Worm (Caenorhabditis elegans) whole organism, L4 larva: ENCODE results near the gene F07H5.13.
A peak's percentile ranks its signal among the peaks of the same experiment; 100 is the strongest.

Experiments used
- F10B5.3 ChIP-seq: sonication (generic microtip); optimal IDR thresholded peaks from 2 replicates; lab custom pipeline; 2016; ENCODE audit warnings: mild to moderate bottlenecking, missing genetic modification characterization, missing compliant biosample characterization
- F26F4.8 ChIP-seq: fragments of 200-800 bp; sonication (Bioruptor generic); conservative IDR thresholded peaks from 2 replicates; pipeline ENCODE4 v1.3.6; 2022; ENCODE audit warnings: missing genetic modification characterization, missing compliant biosample characterization
- T20F7.1 ChIP-seq: fragments of 200-800 bp; sonication (Bioruptor generic); optimal IDR thresholded peaks from 2 replicates; lab custom pipeline; 2018; ENCODE audit warnings: mild to moderate bottlenecking, missing genetic modification characterization, missing compliant biosample characterization
- Y48G9A.11 ChIP-seq: fragments of 200-800 bp; sonication (Bioruptor generic); IDR thresholded peaks from 2 replicates; pipeline ENCODE4 v1.3.6; 2022; ENCODE audit warnings: missing genetic modification reagents, missing genetic modification characterization, missing compliant biosample characterization
- ZK337.2 ChIP-seq: fragments of 200-800 bp; sonication (Bioruptor generic); IDR thresholded peaks from 2 replicates; pipeline ENCODE4 v1.3.6; 2022; ENCODE audit warnings: missing genetic modification reagents, missing genetic modification characterization, missing compliant biosample characterization
- aha-1 ChIP-seq: fragments of 150-350 bp; peaks from one replicate; lab custom pipeline; 2014; ENCODE audit warnings: missing biosample characterization, missing genetic modification characterization
- aly-2 ChIP-seq: sonication (generic microtip); optimal IDR thresholded peaks from 2 replicates; lab custom pipeline; 2018; ENCODE audit warnings: missing biosample characterization, missing genetic modification characterization
- ceh-44 ChIP-seq: fragments of 200-800 bp; sonication (Bioruptor generic); IDR thresholded peaks from 2 replicates; pipeline ENCODE4 v1.3.6; 2022; ENCODE audit warnings: missing genetic modification reagents, missing genetic modification characterization, missing compliant biosample characterization
- daf-12 ChIP-seq: fragments of 150-350 bp; optimal IDR thresholded peaks from 2 replicates; lab custom pipeline; 2014; ENCODE audit warnings: missing biosample characterization, missing genetic modification reagents, missing genetic modification characterization
- daf-16 ChIP-seq, 3 experiments: sonication (generic microtip); optimal IDR thresholded peaks; 2 replicates each; lab custom pipeline; 2016 to 2017; ENCODE audit warnings: missing genetic modification characterization in 3 of 3, missing genetic modification reagents in 3 of 3, mild to moderate bottlenecking in 2 of 3, missing compliant biosample characterization in 2 of 3, missing biosample characterization in 1 of 3, moderate library complexity in 1 of 3
- daf-8 ChIP-seq: fragments of 200-800 bp; sonication (Bioruptor generic); IDR thresholded peaks from 2 replicates; pipeline ENCODE4 v1.3.6; 2022; ENCODE audit warnings: missing genetic modification characterization, missing compliant biosample characterization
- dmd-6 ChIP-seq: fragments of 200-800 bp; sonication (Bioruptor generic); IDR thresholded peaks from 2 replicates; pipeline ENCODE4 v1.3.6; 2022; ENCODE audit warnings: missing genetic modification reagents, missing genetic modification characterization, missing compliant biosample characterization
- dpl-1 ChIP-seq: fragments of 150-350 bp; optimal IDR thresholded peaks from 2 replicates; lab custom pipeline; 2014; ENCODE audit warnings: missing biosample characterization, missing genetic modification reagents, missing genetic modification characterization
- dve-1 ChIP-seq: sonication (generic microtip); optimal IDR thresholded peaks from 2 replicates; lab custom pipeline; 2017; ENCODE audit warnings: antibody characterized with exemption, mild to moderate bottlenecking, missing genetic modification characterization, missing compliant biosample characterization; ENCODE audit not compliant: insufficient read depth
- fos-1 ChIP-seq: fragments of 150-350 bp; optimal IDR thresholded peaks from 2 replicates; lab custom pipeline; 2014; ENCODE audit warnings: missing biosample characterization, missing genetic modification characterization
- hif-1 ChIP-seq, 2 experiments: sonication (generic microtip); optimal IDR thresholded peaks; 2 replicates each; lab custom pipeline; 2016 to 2017; ENCODE audit warnings: missing compliant biosample characterization in 2 of 2, missing genetic modification characterization in 2 of 2, missing genetic modification reagents in 2 of 2, missing genotype in 2 of 2, mild to moderate bottlenecking in 1 of 2
- hmg-1.1 ChIP-seq: fragments of 200-800 bp; sonication (Bioruptor generic); IDR thresholded peaks from 2 replicates; pipeline ENCODE4 v1.3.6; 2022; ENCODE audit warnings: missing genetic modification reagents, missing genetic modification characterization, missing compliant biosample characterization
- lin-13 ChIP-seq: fragments of 150-350 bp; optimal IDR thresholded peaks from 2 replicates; lab custom pipeline; 2014; ENCODE audit warnings: missing biosample characterization, missing genetic modification reagents, missing genetic modification characterization
- lin-39 ChIP-seq: fragments of 150-350 bp; optimal IDR thresholded peaks from 2 replicates; lab custom pipeline; 2014; ENCODE audit warnings: missing biosample characterization, missing genetic modification reagents, missing genetic modification characterization
- lsy-2 ChIP-seq, 2 experiments: fragments of 150-350 bp in 1 of 2; sonication (generic microtip) in 1 of 2; optimal IDR thresholded peaks; 2 replicates each; lab custom pipeline; 2014 to 2017; ENCODE audit warnings: missing biosample characterization in 2 of 2, missing genetic modification characterization in 2 of 2
- mep-1 ChIP-seq: fragments of 150-350 bp; sonication (generic microtip); optimal IDR thresholded peaks from 3 replicates; lab custom pipeline; 2014; ENCODE audit warnings: missing biosample characterization, missing genetic modification characterization
- mes-2 ChIP-seq: sonication (generic microtip); optimal IDR thresholded peaks from 2 replicates; lab custom pipeline; 2016; ENCODE audit warnings: missing genotype, mild to moderate bottlenecking, missing genetic modification characterization, missing compliant biosample characterization; ENCODE audit not compliant: poor library complexity, severe bottlenecking
- mxl-2 ChIP-seq: fragments of 200-800 bp; sonication (Bioruptor generic); conservative IDR thresholded peaks from 2 replicates; pipeline ENCODE4 v1.3.6; 2022; ENCODE audit warnings: missing genetic modification reagents, missing genetic modification characterization, missing compliant biosample characterization
- nhr-11 ChIP-seq: fragments of 150-350 bp; optimal IDR thresholded peaks from 2 replicates; lab custom pipeline; 2014; ENCODE audit warnings: missing biosample characterization, missing genetic modification characterization
- nhr-111 ChIP-seq: fragments of 200-800 bp; sonication (Bioruptor generic); optimal IDR thresholded peaks from 2 replicates; lab custom pipeline; 2018; ENCODE audit warnings: mild to moderate bottlenecking, missing genetic modification characterization, missing compliant biosample characterization
- nhr-28 ChIP-seq: fragments of 150-350 bp; optimal IDR thresholded peaks from 2 replicates; lab custom pipeline; 2014; ENCODE audit warnings: missing biosample characterization, missing genetic modification characterization
- nhr-6 ChIP-seq: fragments of 150-350 bp; optimal IDR thresholded peaks from 2 replicates; lab custom pipeline; 2014; ENCODE audit warnings: missing biosample characterization, missing genetic modification characterization
- pha-4 ChIP-seq, 2 experiments: fragments of 150-350 bp in 1 of 2; fragments of 200-800 bp in 1 of 2; sonication (Bioruptor generic) in 1 of 2; IDR thresholded peaks in 1 of 2; optimal IDR thresholded peaks in 1 of 2; 2 replicates each; pipeline versions ENCODE4 v1.3.6 to Lab custom; 2014 to 2022; ENCODE audit warnings: missing genetic modification characterization in 2 of 2, missing genetic modification reagents in 2 of 2, missing biosample characterization in 1 of 2, missing compliant biosample characterization in 1 of 2
- pqm-1 ChIP-seq: sonication (generic microtip); optimal IDR thresholded peaks from 2 replicates; lab custom pipeline; 2017; ENCODE audit warnings: missing biosample characterization, missing genetic modification characterization
- rbr-2 ChIP-seq: sonication (generic microtip); optimal IDR thresholded peaks from 2 replicates; lab custom pipeline; 2016; ENCODE audit warnings: missing genotype, missing genetic modification characterization, missing compliant biosample characterization
- tag-97 ChIP-seq: fragments of 200-800 bp; sonication (Bioruptor generic); IDR thresholded peaks from 2 replicates; pipeline ENCODE4 v1.3.6; 2022; ENCODE audit warnings: missing genetic modification characterization, missing compliant biosample characterization
- unc-39 ChIP-seq: sonication (generic microtip); optimal IDR thresholded peaks from 2 replicates; lab custom pipeline; 2017; ENCODE audit warnings: missing biosample characterization, missing genetic modification characterization
- vab-7 ChIP-seq: fragments of 200-800 bp; sonication (Bioruptor generic); IDR thresholded peaks from 2 replicates; pipeline ENCODE4 v1.3.6; 2022; ENCODE audit warnings: missing genetic modification reagents, missing genetic modification characterization, missing compliant biosample characterization
- zfp-3 ChIP-seq: fragments of 200-800 bp; sonication (Bioruptor generic); conservative IDR thresholded peaks from 2 replicates; pipeline ENCODE4 v1.3.6; 2022; ENCODE audit warnings: missing genetic modification reagents, missing genetic modification characterization, missing compliant biosample characterization

F07H5.13 gene

DNA sequence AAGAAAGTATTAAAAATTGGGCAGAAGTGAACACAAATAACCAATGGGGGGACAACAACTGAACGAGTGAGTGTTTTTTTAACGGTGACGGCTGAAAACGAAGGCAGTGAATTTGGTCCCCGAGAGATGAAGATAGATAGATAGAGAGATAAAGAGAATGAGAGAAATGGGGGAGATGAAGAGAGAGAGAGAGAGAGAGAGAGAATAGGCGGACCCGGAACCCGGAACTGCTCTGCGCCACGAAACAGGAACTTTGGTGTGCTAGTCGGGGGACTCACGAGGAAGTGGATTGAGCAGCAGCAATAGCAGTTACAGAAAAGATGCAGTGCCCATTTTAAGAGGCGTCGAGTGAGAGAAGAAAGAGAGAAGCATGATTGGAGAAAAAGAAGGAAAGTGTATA is 6.0 kb downstream of the F07H5.13 start (continued):
- TF ChIP-seq mep-1 (tag; lab: Kevin White, UChicago), result peak; percentile 77
- no peak for TF ChIP-seq Y48G9A.11 (GFP tag; lab: Robert Waterston, UW)
- peak; percentile 49 for TF ChIP-seq hmg-1.1 (GFP tag; lab: Robert Waterston, UW)
- peak; percentile 63 for TF ChIP-seq nhr-11 (tag; lab: Kevin White, UChicago)
- no peak for TF ChIP-seq aly-2 (tag; lab: Kevin White, UChicago)
- TF ChIP-seq tag-97 (GFP tag; lab: Robert Waterston, UW), result peak; percentile 98
- no peak for TF ChIP-seq lin-39 (tag; lab: Kevin White, UChicago)
- peak; percentile 50 to 74 for TF ChIP-seq lsy-2 (tag; optimal IDR thresholded peaks at IDR 0.05; lab: Kevin White, UChicago)
- no peak for TF ChIP-seq fos-1
- TF ChIP-seq dve-1 (tag; lab: Kevin White, UChicago), result no peak

- TF ChIP-seq vab-7 (GFP tag; lab: Robert Waterston, UW) (no peak), lin-13 (GFP tag; lab: Kevin White, UChicago) (no peak), F26F4.8 (GFP tag; lab: Robert Waterston, UW) (no peak), nhr-111 (no peak), dmd-6 (peak; percentile 42), daf-12 (no peak)
These were observed 9.4 kb downstream of the F07H5.13 start for ce11 chrII:8799725-8800124.

- TF ChIP-seq F10B5.3 (tag; lab: Kevin White, UChicago) (no peak), lin-39 (tag; lab: Kevin White, UChicago) (no peak), nhr-111 (no peak)
These were observed 10.5 kb downstream of the F07H5.13 start, which contains the start of gene appg-2 for ce11 chrII:8800830-8801229. Gene appg-2, plus strand, starts transcription at chrII:8801130.

DNA sequence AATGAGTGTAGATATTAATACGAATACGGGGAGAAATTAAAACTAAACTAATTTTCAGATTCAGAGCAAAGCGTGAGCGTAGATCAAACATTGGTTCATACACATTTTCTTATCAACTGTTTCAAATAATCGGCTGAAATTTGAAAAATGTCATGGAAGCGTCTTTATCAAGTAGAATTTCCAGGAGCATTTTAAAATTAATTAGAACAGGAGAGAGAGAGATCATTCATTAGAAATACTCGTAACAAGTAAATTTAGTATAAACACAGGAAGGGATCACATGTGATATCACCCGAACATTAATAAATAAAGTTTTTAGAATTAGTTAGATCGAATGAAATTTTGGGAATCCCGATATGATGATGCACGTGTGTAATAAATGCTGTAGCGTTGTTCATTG is 16.6 kb downstream of the F07H5.13 start, which contains the start of gene pho-13:
Gene pho-13 (minus strand): TSS at position 101 of the 400 bp plus-strand sequence.
- TF ChIP-seq pqm-1 (tag; lab: Kevin White, UChicago) (peak; percentile 18), ceh-44 (GFP tag; lab: Robert Waterston, UW) (no peak)
- TF ChIP-seq, all 104 proteins: peak for 1

ce11 chrII:8808482-8808881 is 18.1 kb downstream of the F07H5.13 start, which contains the start of gene F07H5.10:
Gene F07H5.10, minus strand, starts transcription at chrII:8808582.
- peak; percentile 23 for TF ChIP-seq aha-1
- no peak for TF ChIP-seq nhr-11 (tag; lab: Kevin White, UChicago)

ce11 chrII:8810679-8811413 is 20.5 kb downstream of the F07H5.13 start, which contains the start of the genes F46C5.9 and rer-1:
Gene F46C5.9, minus strand, starts transcription at chrII:8810729.
Gene rer-1, plus strand, starts transcription at chrII:8811370.
- TF ChIP-seq mxl-2, result no peak
- peak; percentile 26 for TF ChIP-seq mes-2
- TF ChIP-seq nhr-6 (tag; lab: Kevin White, UChicago), result peak; percentile 5
- peak in 1 of 2 experiments; percentile 75 for TF ChIP-seq lsy-2 (tag; optimal IDR thresholded peaks at IDR 0.05; lab: Kevin White, UChicago)
- peak; percentile 55 for TF ChIP-seq aha-1
- no peak for TF ChIP-seq unc-39
- TF ChIP-seq pha-4 (GFP tag; IDR thresholded peaks at IDR 0.05; lab: Robert Waterston, UW), result no peak
- peak; percentile 75 for TF ChIP-seq pha-4 (tag; optimal IDR thresholded peaks at IDR 0.05; lab: Kevin White, UChicago)
- peak; percentile 33 for TF ChIP-seq T20F7.1 (GFP tag; lab: Kevin White, UChicago)
- TF ChIP-seq daf-8 (GFP tag; lab: Robert Waterston, UW), result no peak
- TF ChIP-seq dve-1 (tag; lab: Kevin White, UChicago), result peak; percentile 11
- TF ChIP-seq dpl-1 (GFP tag; lab: Kevin White, UChicago), result peak; percentile 27
- no peak for TF ChIP-seq daf-16 (GFP tag; optimal IDR thresholded peaks at IDR 0.05; lab: Kevin White, UChicago)
- peak; percentile 30 for TF ChIP-seq daf-16 (tag; optimal IDR thresholded peaks at IDR 0.05; lab: Kevin White, UChicago)
- TF ChIP-seq F26F4.8 (GFP tag; lab: Robert Waterston, UW), result no peak
- no peak for TF ChIP-seq zfp-3
- peak in 1 of 2 experiments; percentile 7 for TF ChIP-seq hif-1 (tag; optimal IDR thresholded peaks at IDR 0.05; lab: Kevin White, UChicago)
- TF ChIP-seq nhr-28 (tag; lab: Kevin White, UChicago), result peak; percentile 7
- TF ChIP-seq ZK337.2, result no peak
- TF ChIP-seq rbr-2, result peak; percentile 32
